Worm (Caenorhabditis elegans) whole organism, midembryonic: ENCODE data around the gene ZK686.5.

ENCODE experiments used
- cog-1 ChIP-seq: sonication (generic microtip); optimal IDR thresholded peaks from 2 replicates; lab custom pipeline; 2016; ENCODE audit warnings: missing genetic modification characterization, missing compliant biosample characterization
- flt-1 ChIP-seq: fragments of 200-800 bp; sonication (Bioruptor generic); IDR thresholded peaks from 2 replicates; pipeline ENCODE4 v1.3.6; 2022; ENCODE audit warnings: missing genetic modification characterization, missing compliant biosample characterization
- med-1 ChIP-seq: sonication (generic microtip); optimal IDR thresholded peaks from 2 replicates; lab custom pipeline; 2017; ENCODE audit warnings: missing genetic modification characterization, mild to moderate bottlenecking, missing compliant biosample characterization, antibody characterized with exemption, missing genetic modification reagents; ENCODE audit not compliant: insufficient read depth
- ref-1 ChIP-seq: fragments of 200-800 bp; sonication (Bioruptor generic); conservative IDR thresholded peaks from 2 replicates; pipeline ENCODE4 v1.3.6; 2022; ENCODE audit warnings: missing genetic modification reagents, missing genetic modification characterization, missing compliant biosample characterization
- tab-1 ChIP-seq: fragments of 200-800 bp; sonication (Bioruptor generic); IDR thresholded peaks from 2 replicates; pipeline ENCODE4 v1.3.6; 2022; ENCODE audit warnings: missing genetic modification characterization, missing compliant biosample characterization

- TF ChIP-seq ref-1 (GFP tag; lab: Robert Waterston, UW), result no peak
- TF ChIP-seq med-1 (GFP tag; lab: Kevin White, UChicago), result no peak
- no peak for TF ChIP-seq tab-1 (GFP tag; lab: Robert Waterston, UW)
- TF ChIP-seq cog-1 (tag; lab: Kevin White, UChicago), result no peak
- no peak for TF ChIP-seq flt-1 (GFP tag; lab: Robert Waterston, UW)
These were observed 49.1 kb upstream of the ZK686.5 start for ce11 chrIII:7816463-7816862.
